In the genomic region with DNA sequence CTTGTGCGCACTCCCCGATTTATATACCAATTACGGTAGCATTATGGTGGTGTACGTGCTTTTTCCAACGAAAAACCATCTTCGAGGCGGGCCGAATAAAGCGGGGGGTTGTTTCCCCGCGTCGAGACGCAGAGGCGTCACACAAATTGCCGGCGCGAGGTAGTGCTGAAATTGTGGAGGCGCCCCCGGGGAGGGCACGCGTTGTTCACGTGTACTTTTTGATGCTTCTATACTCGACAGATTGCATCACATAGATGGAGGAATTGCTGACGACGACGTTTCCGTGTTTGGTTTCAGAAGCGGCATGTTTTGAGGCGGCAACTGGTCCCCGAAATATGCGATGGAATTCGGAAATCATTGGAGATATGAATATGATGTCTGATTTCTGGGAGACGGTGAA, we compare ENCODE assay signal across 3 worm cellular contexts.
TF ChIP-seq lines count a peak whose summit lies in the region.

No protein-coding gene starts in this region.

TF ChIP-seq in whole organism, L1 larva, 84 proteins besides CTCF, POLR2A, EP300 and RAD21 (continued from another document and continues in another):
- TF ChIP-seq jun-1 (tag; optimal IDR thresholded peaks at IDR 0.05; lab: Kevin White, UChicago), result peak; percentile 77
- peak; percentile 75 for TF ChIP-seq ceh-8 (GFP tag; optimal IDR thresholded peaks at IDR 0.05; lab: Kevin White, UChicago)
- no peak for TF ChIP-seq zag-1 (tag; optimal IDR thresholded peaks at IDR 0.05; lab: Kevin White, UChicago)
- TF ChIP-seq sox-4 (tag; optimal IDR thresholded peaks at IDR 0.05; lab: Kevin White, UChicago), result peak; percentile 26
- TF ChIP-seq fkh-4 (tag; optimal IDR thresholded peaks at IDR 0.05; lab: Kevin White, UChicago; ENCODE audit: borderline replicate concordance), result no peak
- no peak for TF ChIP-seq nhr-28 (tag; optimal IDR thresholded peaks at IDR 0.05; lab: Kevin White, UChicago)
- peak; percentile 91 for TF ChIP-seq tbx-2 (tag; optimal IDR thresholded peaks at IDR 0.05; lab: Kevin White, UChicago)
- no peak for TF ChIP-seq ets-5 (GFP tag; IDR thresholded peaks at IDR 0.05; lab: Robert Waterston, UW)
- peak; percentile 2 for TF ChIP-seq lin-15B (tag; optimal IDR thresholded peaks at IDR 0.05; lab: Kevin White, UChicago)
- TF ChIP-seq F16B12.6 (tag; optimal IDR thresholded peaks at IDR 0.05; lab: Kevin White, UChicago), result peak; percentile 38
- peak; percentile 90 for TF ChIP-seq elt-2 (tag; optimal IDR thresholded peaks at IDR 0.05; lab: Kevin White, UChicago)
- no peak; the same call in 1 of the 2 replicates for TF ChIP-seq ceh-88 (GFP tag; IDR thresholded peaks at IDR 0.05; lab: Robert Waterston, UW)
- TF ChIP-seq mab-9 (GFP tag; IDR thresholded peaks at IDR 0.05; lab: Robert Waterston, UW), result peak; percentile 71
- peak; percentile 85 for TF ChIP-seq ztf-4 (tag; optimal IDR thresholded peaks at IDR 0.05; lab: Kevin White, UChicago)
- peak; percentile 66 to 81 for TF ChIP-seq efl-1 (optimal IDR thresholded peaks at IDR 0.05; lab: Kevin White, UChicago)
- TF ChIP-seq efl-1 (GFP tag; optimal IDR thresholded peaks at IDR 0.05 in 1 of 2; lab: Kevin White, UChicago), result peak; percentile 40 to 96
- TF ChIP-seq dpl-1 (GFP tag; optimal IDR thresholded peaks at IDR 0.05; lab: Kevin White, UChicago), result peak; percentile 44 to 53 (median 51)
- TF ChIP-seq hlh-17 (GFP tag; optimal IDR thresholded peaks at IDR 0.05; lab: Kevin White, UChicago; ENCODE audit: borderline replicate concordance), result no peak
- TF ChIP-seq lin-14 (GFP tag; optimal IDR thresholded peaks at IDR 0.05; lab: Kevin White, UChicago), result peak; percentile 99
- TF ChIP-seq nhr-85 (tag; lab: Kevin White, UChicago), result peak; percentile 96
- TF ChIP-seq elt-3 (tag; optimal IDR thresholded peaks at IDR 0.05; lab: Kevin White, UChicago), result peak in 3 of 6 experiments; percentile 36 to 81 (median 74)
- TF ChIP-seq fkh-10 (GFP tag; optimal IDR thresholded peaks at IDR 0.05; lab: Kevin White, UChicago), result peak; percentile 93
- peak; percentile 69 for TF ChIP-seq vab-15 (tag; optimal IDR thresholded peaks at IDR 0.05; lab: Kevin White, UChicago)
- peak; percentile 79 to 96 (median 84) for TF ChIP-seq ceh-82 (tag; optimal IDR thresholded peaks at IDR 0.05; lab: Kevin White, UChicago)
- TF ChIP-seq irx-1 (tag; optimal IDR thresholded peaks at IDR 0.05; lab: Kevin White, UChicago), result peak; percentile 68
- TF ChIP-seq egl-13 (tag; optimal IDR thresholded peaks at IDR 0.05; lab: Kevin White, UChicago), result peak; percentile 79
- peak; percentile 88 for TF ChIP-seq skn-1 (tag; optimal IDR thresholded peaks at IDR 0.05; lab: Kevin White, UChicago)
- TF ChIP-seq mef-2 (tag; optimal IDR thresholded peaks at IDR 0.05; lab: Kevin White, UChicago), result peak; percentile 79
- peak; percentile 8; the same call in 1 of the 2 replicates for TF ChIP-seq unc-98 (GFP tag; IDR thresholded peaks at IDR 0.05; lab: Robert Waterston, UW)
- no peak for TF ChIP-seq unc-62 (GFP tag; optimal IDR thresholded peaks at IDR 0.05; lab: Kevin White, UChicago)
- no peak for TF ChIP-seq C04F5.9 (tag; optimal IDR thresholded peaks at IDR 0.05; lab: Kevin White, UChicago)
- TF ChIP-seq grh-1 (GFP tag; IDR thresholded peaks at IDR 0.05; lab: Robert Waterston, UW), result peak; percentile 76
- TF ChIP-seq alr-1 (tag; optimal IDR thresholded peaks at IDR 0.05; lab: Kevin White, UChicago; ENCODE audit: borderline replicate concordance), result no peak
- no peak for TF ChIP-seq ama-1 (optimal IDR thresholded peaks at IDR 0.05; lab: Kevin White, UChicago)
- peak; percentile 36 for TF ChIP-seq nhr-11 (tag; optimal IDR thresholded peaks at IDR 0.05; lab: Kevin White, UChicago)
- TF ChIP-seq snpc-4 (tag; optimal IDR thresholded peaks at IDR 0.05; lab: Kevin White, UChicago), result peak; percentile 24
- TF ChIP-seq isw-1 (GFP tag; IDR thresholded peaks at IDR 0.05; lab: Robert Waterston, UW), result peak; percentile 63
- peak; percentile 74 to 87 for TF ChIP-seq lsy-2 (tag; optimal IDR thresholded peaks at IDR 0.05; lab: Kevin White, UChicago)
- TF ChIP-seq ceh-63 (GFP tag; optimal IDR thresholded peaks at IDR 0.05; lab: Kevin White, UChicago), result no peak
- TF ChIP-seq lir-3 (tag; optimal IDR thresholded peaks at IDR 0.05; lab: Kevin White, UChicago; ENCODE audit: poor library complexity), result peak; percentile 62
- no peak for TF ChIP-seq pag-3 (tag; optimal IDR thresholded peaks at IDR 0.05; lab: Kevin White, UChicago; ENCODE audit: borderline replicate concordance, insufficient read depth)

TF ChIP-seq in whole organism, L3 larva, 47 proteins besides CTCF, POLR2A, EP300 and RAD21 (continued from another document):
- TF ChIP-seq ztf-11 (tag; optimal IDR thresholded peaks at IDR 0.05; lab: Kevin White, UChicago) (no peak), egl-5 (tag; optimal IDR thresholded peaks at IDR 0.05; lab: Kevin White, UChicago) (peak; percentile 25), fkh-10 (GFP tag; optimal IDR thresholded peaks at IDR 0.05; lab: Kevin White, UChicago) (peak; percentile 70), nhr-67 (tag; optimal IDR thresholded peaks at IDR 0.05; lab: Kevin White, UChicago) (no peak), elt-2 (tag; optimal IDR thresholded peaks at IDR 0.05; lab: Kevin White, UChicago) (peak; percentile 91), nhr-76 (tag; optimal IDR thresholded peaks at IDR 0.05; lab: Kevin White, UChicago) (no peak), snpc-4 (tag; optimal IDR thresholded peaks at IDR 0.05; lab: Kevin White, UChicago) (peak; percentile 5), daf-12 (tag; optimal IDR thresholded peaks at IDR 0.05; lab: Kevin White, UChicago) (no peak), jun-1 (tag; optimal IDR thresholded peaks at IDR 0.05; lab: Kevin White, UChicago) (peak; percentile 87), nhr-43 (tag; optimal IDR thresholded peaks at IDR 0.05; lab: Kevin White, UChicago; ENCODE audit: poor library complexity, severe bottlenecking) (peak; percentile 93), ceh-9 (tag; optimal IDR thresholded peaks at IDR 0.05; lab: Kevin White, UChicago) (no peak), mml-1 (tag; optimal IDR thresholded peaks at IDR 0.05; lab: Kevin White, UChicago) (peak; percentile 100), egl-27 (tag; optimal IDR thresholded peaks at IDR 0.05; lab: Kevin White, UChicago) (peak; percentile 66), unc-39 (tag; optimal IDR thresholded peaks at IDR 0.05; lab: Kevin White, UChicago) (peak; percentile 36), nhr-77 (tag; optimal IDR thresholded peaks at IDR 0.05; lab: Kevin White, UChicago) (no peak), nhr-11 (tag; optimal IDR thresholded peaks at IDR 0.05; lab: Kevin White, UChicago) (peak; percentile 59), pha-4 (tag; optimal IDR thresholded peaks at IDR 0.05; lab: Kevin White, UChicago) (peak; percentile 81), eor-1 (tag; optimal IDR thresholded peaks at IDR 0.05; lab: Kevin White, UChicago) (no peak), ceh-16 (tag; optimal IDR thresholded peaks at IDR 0.05; lab: Kevin White, UChicago) (no peak), ama-1 (optimal IDR thresholded peaks at IDR 0.05; lab: Kevin White, UChicago) (no peak), elt-3 (tag; optimal IDR thresholded peaks at IDR 0.05; lab: Kevin White, UChicago) (peak in 1 of 3 experiments; percentile 54), fos-1 (tag; optimal IDR thresholded peaks at IDR 0.05; lab: Kevin White, UChicago) (peak; percentile 18), ztf-4 (tag; optimal IDR thresholded peaks at IDR 0.05; lab: Kevin White, UChicago) (peak; percentile 38), skn-1 (tag; optimal IDR thresholded peaks at IDR 0.05; lab: Kevin White, UChicago) (peak; percentile 6), sea-2 (GFP tag; optimal IDR thresholded peaks at IDR 0.05; lab: Kevin White, UChicago) (no peak), unc-62 (GFP tag; optimal IDR thresholded peaks at IDR 0.05; lab: Kevin White, UChicago) (peak; percentile 81), lsy-12 (tag; optimal IDR thresholded peaks at IDR 0.05; lab: Kevin White, UChicago) (peak; percentile 59), mdl-1 (tag; optimal IDR thresholded peaks at IDR 0.05; lab: Kevin White, UChicago) (peak; percentile 63), hmg-11 (tag; optimal IDR thresholded peaks at IDR 0.05; lab: Kevin White, UChicago) (peak; percentile 95)

TF ChIP-seq in whole organism, young adult, 124 proteins besides CTCF, POLR2A, EP300 and RAD21 (continued from another document):
- no peak for TF ChIP-seq snpc-4 (GFP tag; optimal IDR thresholded peaks at IDR 0.05; lab: Kevin White, UChicago)
- peak in 3 of 4 experiments; percentile 30 to 51 (median 42) for TF ChIP-seq snpc-4 (tag; optimal IDR thresholded peaks at IDR 0.05; lab: Kevin White, UChicago)
- TF ChIP-seq hlh-26 (GFP tag; conservative IDR thresholded peaks at IDR 0.05; lab: Robert Waterston, UW), result no peak
- TF ChIP-seq B0019.2 (GFP tag; conservative IDR thresholded peaks at IDR 0.05; lab: Robert Waterston, UW), result no peak
- peak; percentile 64 for TF ChIP-seq attf-5 (GFP tag; optimal IDR thresholded peaks at IDR 0.05; lab: Kevin White, UChicago)
- peak; percentile 84 for TF ChIP-seq ceh-27 (GFP tag; optimal IDR thresholded peaks at IDR 0.05; lab: Kevin White, UChicago)
- TF ChIP-seq repo-1 (tag; optimal IDR thresholded peaks at IDR 0.05; lab: Kevin White, UChicago), result peak; percentile 51
- TF ChIP-seq atf-7 (tag; optimal IDR thresholded peaks at IDR 0.05; lab: Kevin White, UChicago), result peak; percentile 82
- TF ChIP-seq zim-3 (tag; optimal IDR thresholded peaks at IDR 0.05; lab: Kevin White, UChicago), result no peak
- peak; percentile 65; the same call in 1 of the 2 replicates for TF ChIP-seq C17E4.6 (GFP tag; IDR thresholded peaks at IDR 0.05; lab: Robert Waterston, UW)
- TF ChIP-seq lin-40 (tag; optimal IDR thresholded peaks at IDR 0.05; lab: Kevin White, UChicago), result peak; percentile 83
- TF ChIP-seq lin-26 (GFP tag; IDR thresholded peaks at IDR 0.05; lab: Robert Waterston, UW), result 0 out of 2 replicates have a peak, but pooled peaks have one; percentile 43
- TF ChIP-seq madf-10 (tag; optimal IDR thresholded peaks at IDR 0.05; lab: Kevin White, UChicago), result peak; percentile 33
- TF ChIP-seq nhr-80 (tag; optimal IDR thresholded peaks at IDR 0.05; lab: Kevin White, UChicago), result peak; percentile 57
- no peak for TF ChIP-seq cebp-1 (GFP tag; IDR thresholded peaks at IDR 0.05; lab: Robert Waterston, UW)
- peak; percentile 84 for TF ChIP-seq cebp-1 (tag; optimal IDR thresholded peaks at IDR 0.05; lab: Kevin White, UChicago)
- peak; percentile 77 for TF ChIP-seq mcd-1 (GFP tag; IDR thresholded peaks at IDR 0.05; lab: Robert Waterston, UW)
- peak; percentile 19 for TF ChIP-seq F22D6.2 (tag; optimal IDR thresholded peaks at IDR 0.05; lab: Kevin White, UChicago)
